Fruit fly (Drosophila melanogaster) whole organism, pupa: ENCODE data around the gene Or7a.

Experiments used
- CG10348 ChIP-seq: fragments of 200-800 bp; sonication (Bioruptor generic); IDR thresholded peaks from 2 replicates; pipeline ENCODE4 v1.3.6; 2022; ENCODE audit warnings: missing biosample characterization, missing genetic modification characterization
- CG12605 ChIP-seq: fragments of 200-800 bp; sonication (Bioruptor generic); IDR thresholded peaks from 2 replicates; pipeline ENCODE4 v1.3.6; 2022; ENCODE audit warnings: missing biosample characterization, missing genetic modification characterization
- CG13204 ChIP-seq: fragments of 200-800 bp; sonication (Bioruptor generic); optimal IDR thresholded peaks from 2 replicates; lab custom pipeline; 2018; ENCODE audit warnings: missing biosample characterization, mild to moderate bottlenecking, missing genetic modification characterization, moderate library complexity
- CG14655 ChIP-seq: fragments of 200-800 bp; sonication (Bioruptor generic); optimal IDR thresholded peaks from 3 replicates; lab custom pipeline; 2017; ENCODE audit warnings: mild to moderate bottlenecking, missing biosample characterization, missing genetic modification reagents, missing genetic modification characterization
- CG15710 ChIP-seq: fragments of 200-800 bp; sonication (Bioruptor generic); optimal IDR thresholded peaks from 2 replicates; lab custom pipeline; 2018; ENCODE audit warnings: missing biosample characterization, mild to moderate bottlenecking, missing genetic modification characterization, moderate library complexity
- CG17806 ChIP-seq: fragments of 200-800 bp; sonication (Bioruptor generic); optimal IDR thresholded peaks from 2 replicates; lab custom pipeline; 2018; ENCODE audit warnings: missing biosample characterization, mild to moderate bottlenecking, missing genetic modification characterization, moderate library complexity
- CG32121 ChIP-seq: fragments of 200-800 bp; sonication (Bioruptor generic); IDR thresholded peaks from 2 replicates; pipeline ENCODE4 v1.3.6; 2022; ENCODE audit warnings: missing biosample characterization, missing genetic modification characterization
- CG34367 ChIP-seq: fragments of 200-800 bp; sonication (Bioruptor generic); optimal IDR thresholded peaks from 2 replicates; lab custom pipeline; 2018; ENCODE audit warnings: missing biosample characterization, mild to moderate bottlenecking, missing genetic modification characterization
- CG4496 ChIP-seq: fragments of 200-800 bp; sonication (Bioruptor generic); IDR thresholded peaks from 3 replicates; pipeline ENCODE4 v1.3.6; 2022; ENCODE audit warnings: missing biosample characterization, missing genetic modification characterization
- CG8159 ChIP-seq: fragments of 200-800 bp; sonication (Bioruptor generic); optimal IDR thresholded peaks from 3 replicates; lab custom pipeline; 2018; ENCODE audit warnings: missing biosample characterization, mild to moderate bottlenecking, missing genetic modification characterization, moderate library complexity
- CG8301 ChIP-seq: fragments of 200-800 bp; sonication (Bioruptor generic); optimal IDR thresholded peaks from 2 replicates; lab custom pipeline; 2018; ENCODE audit warnings: missing biosample characterization, mild to moderate bottlenecking, missing genetic modification characterization
- CG9948 ChIP-seq: fragments of 200-800 bp; sonication (Bioruptor generic); optimal IDR thresholded peaks from 2 replicates; lab custom pipeline; 2018; ENCODE audit warnings: missing biosample characterization, mild to moderate bottlenecking, missing genetic modification characterization, moderate library complexity
- D1 ChIP-seq: fragments of 200-800 bp; sonication (Bioruptor generic); optimal IDR thresholded peaks from 2 replicates; lab custom pipeline; 2018; ENCODE audit warnings: missing biosample characterization, mild to moderate bottlenecking, missing genetic modification characterization, moderate library complexity
- EcR ChIP-seq: fragments of 200-800 bp; sonication (Bioruptor generic); optimal IDR thresholded peaks from 3 replicates; lab custom pipeline; 2019; ENCODE audit warnings: missing biosample characterization, missing genetic modification characterization, mild to moderate bottlenecking, moderate library complexity, missing genetic modification reagents
- Ets98B ChIP-seq: fragments of 200-800 bp; sonication (Bioruptor generic); IDR thresholded peaks from 2 replicates; pipeline ENCODE4 v1.3.6; 2022; ENCODE audit warnings: missing biosample characterization, missing genetic modification characterization
- Pif1A ChIP-seq: fragments of 200-800 bp; sonication (Bioruptor generic); optimal IDR thresholded peaks from 3 replicates; lab custom pipeline; 2016; ENCODE audit warnings: missing biosample characterization, missing genetic modification characterization
- Pif1B ChIP-seq: fragments of 200-800 bp; sonication (Bioruptor generic); optimal IDR thresholded peaks from 3 replicates; lab custom pipeline; 2016; ENCODE audit warnings: missing biosample characterization, missing genetic modification characterization
- Snoo ChIP-seq: fragments of 200-800 bp; sonication (Bioruptor generic); optimal IDR thresholded peaks from 3 replicates; lab custom pipeline; 2017; ENCODE audit warnings: missing biosample characterization, mild to moderate bottlenecking, missing genetic modification characterization, inconsistent platforms
- fd96Ca ChIP-seq: fragments of 200-800 bp; sonication (Bioruptor generic); IDR thresholded peaks from 3 replicates; pipeline ENCODE4 v1.3.6; 2022; ENCODE audit warnings: missing biosample characterization, missing genetic modification characterization
- gl ChIP-seq: fragments of 200-800 bp; sonication (Bioruptor generic); optimal IDR thresholded peaks from 2 replicates; lab custom pipeline; 2018; ENCODE audit warnings: missing biosample characterization, mild to moderate bottlenecking, missing genetic modification characterization
- rn ChIP-seq: fragments of 200-800 bp; sonication (Bioruptor generic); IDR thresholded peaks from 2 replicates; pipeline ENCODE4 v1.3.6; 2022; ENCODE audit warnings: missing biosample characterization, missing genetic modification characterization

The Or7a gene

dm6 chrX:8165608-8166007, at the start of gene Or7a:
Gene Or7a, minus strand, starts transcription at chrX:8165708.
- TF ChIP-seq CG17806 = no peak
- TF ChIP-seq CG15710 (tag; lab: Kevin White, UChicago) = no peak
- TF ChIP-seq CG4496 (GFP tag; lab: Robert Waterston, UW) = no peak
- TF ChIP-seq CG12605 (GFP tag; lab: Robert Waterston, UW) = no peak
- no peak for TF ChIP-seq rn (GFP tag; lab: Robert Waterston, UW)
- no peak for TF ChIP-seq fd96Ca (GFP tag; lab: Robert Waterston, UW)
- TF ChIP-seq Pif1A (GFP tag; lab: Kevin White, UChicago) = no peak
- no peak for TF ChIP-seq CG34367
- TF ChIP-seq EcR (GFP tag; lab: Kevin White, UChicago) = no peak
- TF ChIP-seq CG9948 = no peak

- TF ChIP-seq CG8159 (tag; lab: Kevin White, UChicago) = no peak
- TF ChIP-seq CG14655 (GFP tag; lab: Kevin White, UChicago) = no peak
- peak; percentile 26; the same call in 1 of the 3 replicates for TF ChIP-seq CG4496 (GFP tag; lab: Robert Waterston, UW)
- peak; percentile 36 for TF ChIP-seq EcR (GFP tag; lab: Kevin White, UChicago)
- TF ChIP-seq CG10348 (GFP tag; lab: Robert Waterston, UW) = no peak
- TF ChIP-seq gl (tag; lab: Kevin White, UChicago) = peak; percentile 23
- TF ChIP-seq CG9948 = no peak
- TF ChIP-seq CG32121 (GFP tag; lab: Robert Waterston, UW) = no peak
- peak; percentile 7 for TF ChIP-seq CG13204 (GFP tag; lab: Kevin White, UChicago)
- no peak for TF ChIP-seq Pif1A (GFP tag; lab: Kevin White, UChicago)
- TF ChIP-seq CG12605 (GFP tag; lab: Robert Waterston, UW) = no peak
- no peak for TF ChIP-seq rn (GFP tag; lab: Robert Waterston, UW)
- TF ChIP-seq fd96Ca (GFP tag; lab: Robert Waterston, UW) = 0 out of 3 replicates have a peak, but pooled peaks have one; percentile 36
- TF ChIP-seq CG34367 = peak; percentile 38
Observed at dm6 chrX:8214017-8214416, 48.5 kb upstream of the Or7a start.

- TF ChIP-seq rn (GFP tag; lab: Robert Waterston, UW) = no peak
- TF ChIP-seq CG4496 (GFP tag; lab: Robert Waterston, UW) = peak; percentile 67
- no peak for TF ChIP-seq CG10348 (GFP tag; lab: Robert Waterston, UW)
- TF ChIP-seq EcR (GFP tag; lab: Kevin White, UChicago) = no peak
- peak; percentile 62 for TF ChIP-seq CG34367
- peak; percentile 5 for TF ChIP-seq D1 (tag; lab: Kevin White, UChicago)
- no peak for TF ChIP-seq CG32121 (GFP tag; lab: Robert Waterston, UW)
- peak; percentile 55 for TF ChIP-seq CG13204 (GFP tag; lab: Kevin White, UChicago)
- TF ChIP-seq CG12605 (GFP tag; lab: Robert Waterston, UW) = no peak
- peak; percentile 81 for TF ChIP-seq CG14655 (GFP tag; lab: Kevin White, UChicago)
- TF ChIP-seq CG17806 = peak; percentile 72
- TF ChIP-seq CG15710 (tag; lab: Kevin White, UChicago) = peak; percentile 77
- TF ChIP-seq gl (tag; lab: Kevin White, UChicago) = peak; percentile 6
- TF ChIP-seq CG8301 (tag; lab: Kevin White, UChicago) = peak; percentile 71
- peak; percentile 56 for TF ChIP-seq Ets98B
- peak; percentile 80 for TF ChIP-seq CG9948
- TF ChIP-seq fd96Ca (GFP tag; lab: Robert Waterston, UW) = peak; percentile 72; the same call in 2 of the 3 replicates
- no peak for TF ChIP-seq Snoo (tag; lab: Kevin White, UChicago)
- peak; percentile 80 for TF ChIP-seq CG8159 (tag; lab: Kevin White, UChicago)
- peak; percentile 51 for TF ChIP-seq Pif1A (GFP tag; lab: Kevin White, UChicago)
- TF ChIP-seq Pif1B (GFP tag; lab: Kevin White, UChicago) = peak; percentile 49
Observed at dm6 chrX:8211731-8212468, 46.4 kb upstream of the Or7a start.

- TF ChIP-seq CG4496 (GFP tag; lab: Robert Waterston, UW) = peak; percentile 84
- TF ChIP-seq CG8301 (tag; lab: Kevin White, UChicago) = peak; percentile 65
- TF ChIP-seq gl (tag; lab: Kevin White, UChicago) = peak; percentile 65
- peak; percentile 83 for TF ChIP-seq fd96Ca (GFP tag; lab: Robert Waterston, UW)
- peak; percentile 80 for TF ChIP-seq CG9948
- peak; percentile 54 for TF ChIP-seq Ets98B
- TF ChIP-seq Pif1B (GFP tag; lab: Kevin White, UChicago) = peak; percentile 67
- TF ChIP-seq EcR (GFP tag; lab: Kevin White, UChicago) = no peak
- TF ChIP-seq CG32121 (GFP tag; lab: Robert Waterston, UW) = peak; percentile 61
- TF ChIP-seq CG34367 = peak; percentile 83
- TF ChIP-seq Snoo (tag; lab: Kevin White, UChicago) = peak; percentile 61
- TF ChIP-seq CG15710 (tag; lab: Kevin White, UChicago) = peak; percentile 81
- peak; percentile 87 for TF ChIP-seq CG8159 (tag; lab: Kevin White, UChicago)
- TF ChIP-seq CG10348 (GFP tag; lab: Robert Waterston, UW) = no peak
- TF ChIP-seq CG12605 (GFP tag; lab: Robert Waterston, UW) = peak; percentile 63
- peak; percentile 69 for TF ChIP-seq CG13204 (GFP tag; lab: Kevin White, UChicago)
- TF ChIP-seq CG14655 (GFP tag; lab: Kevin White, UChicago) = peak; percentile 75
- TF ChIP-seq CG17806 = peak; percentile 83
- TF ChIP-seq rn (GFP tag; lab: Robert Waterston, UW) = 0 out of 2 replicates have a peak, but pooled peaks have one; percentile 33
- no peak for TF ChIP-seq D1 (tag; lab: Kevin White, UChicago)
- peak; percentile 57 for TF ChIP-seq Pif1A (GFP tag; lab: Kevin White, UChicago)
Observed at dm6 chrX:8211094-8211730, 45.7 kb upstream of the Or7a start.
